Worm (Caenorhabditis elegans) whole organism, L2 larva: ENCODE data around the gene cisd-3.2.

ENCODE experiments used
- egl-27 ChIP-seq: sonication (generic microtip); optimal IDR thresholded peaks from 3 replicates; lab custom pipeline; 2017; ENCODE audit warnings: missing biosample characterization, missing genetic modification reagents, missing genetic modification characterization
- fos-1 ChIP-seq: fragments of 150-350 bp; optimal IDR thresholded peaks from 2 replicates; lab custom pipeline; 2014; ENCODE audit warnings: missing biosample characterization, missing genetic modification characterization
- lin-11 ChIP-seq: fragments of 150-350 bp; sonication (generic microtip); optimal IDR thresholded peaks from 2 replicates; lab custom pipeline; 2014; ENCODE audit warnings: missing biosample characterization, missing genetic modification characterization, inconsistent platforms, mixed read lengths
- lsy-2 ChIP-seq, 2 experiments: fragments of 150-350 bp in 1 of 2; sonication (generic microtip) in 1 of 2; optimal IDR thresholded peaks; 2 replicates each; lab custom pipeline; 2014 to 2017; ENCODE audit warnings: missing biosample characterization in 2 of 2, missing genetic modification characterization in 2 of 2
- mdl-1 ChIP-seq, 2 experiments: fragments of 150-350 bp in 1 of 2; sonication (generic microtip) in 1 of 2; optimal IDR thresholded peaks; 2 replicates each; lab custom pipeline; 2017; ENCODE audit warnings: missing biosample characterization in 2 of 2, missing genetic modification characterization in 2 of 2
- nhr-237 ChIP-seq: fragments of 150-350 bp; optimal IDR thresholded peaks from 2 replicates; lab custom pipeline; 2014; ENCODE audit warnings: missing biosample characterization, missing genetic modification characterization
- nhr-77 ChIP-seq: fragments of 150-350 bp; optimal IDR thresholded peaks from 2 replicates; lab custom pipeline; 2014; ENCODE audit warnings: missing biosample characterization, missing genetic modification characterization
- skn-1 ChIP-seq: sonication (generic microtip); optimal IDR thresholded peaks from 2 replicates; lab custom pipeline; 2017; ENCODE audit warnings: missing biosample characterization, missing genetic modification characterization
- snpc-4 ChIP-seq: fragments of 150-350 bp; optimal IDR thresholded peaks from 2 replicates; lab custom pipeline; 2014; ENCODE audit warnings: missing biosample characterization, missing genetic modification characterization
- unc-39 ChIP-seq: fragments of 150-350 bp; optimal IDR thresholded peaks from 2 replicates; lab custom pipeline; 2014; ENCODE audit warnings: missing biosample characterization, missing genetic modification characterization
- ztf-11 ChIP-seq: sonication (generic microtip); optimal IDR thresholded peaks from 2 replicates; lab custom pipeline; 2017; ENCODE audit warnings: missing biosample characterization, missing genetic modification characterization

- no peak for TF ChIP-seq mdl-1 (tag; optimal IDR thresholded peaks at IDR 0.05; lab: Kevin White, UChicago)
- TF ChIP-seq nhr-237, result no peak
- no peak for TF ChIP-seq lsy-2 (tag; optimal IDR thresholded peaks at IDR 0.05; lab: Kevin White, UChicago)
- TF ChIP-seq skn-1 (tag; lab: Kevin White, UChicago), result no peak
- no peak for TF ChIP-seq nhr-77 (tag; lab: Kevin White, UChicago)
- no peak for TF ChIP-seq fos-1 (tag; lab: Kevin White, UChicago)
- no peak for TF ChIP-seq ztf-11 (tag; lab: Kevin White, UChicago)
- TF ChIP-seq snpc-4 (tag; lab: Kevin White, UChicago), result no peak
- no peak for TF ChIP-seq egl-27 (tag; lab: Kevin White, UChicago)
- no peak for TF ChIP-seq lin-11
- no peak for TF ChIP-seq unc-39 (tag; lab: Kevin White, UChicago)
Measured at ce11 chrIII:1578566-1578965, 38.3 kb downstream of the cisd-3.2 start.
